Worm (Caenorhabditis elegans): ENCODE results near the gene F10E9.2.

DNA sequence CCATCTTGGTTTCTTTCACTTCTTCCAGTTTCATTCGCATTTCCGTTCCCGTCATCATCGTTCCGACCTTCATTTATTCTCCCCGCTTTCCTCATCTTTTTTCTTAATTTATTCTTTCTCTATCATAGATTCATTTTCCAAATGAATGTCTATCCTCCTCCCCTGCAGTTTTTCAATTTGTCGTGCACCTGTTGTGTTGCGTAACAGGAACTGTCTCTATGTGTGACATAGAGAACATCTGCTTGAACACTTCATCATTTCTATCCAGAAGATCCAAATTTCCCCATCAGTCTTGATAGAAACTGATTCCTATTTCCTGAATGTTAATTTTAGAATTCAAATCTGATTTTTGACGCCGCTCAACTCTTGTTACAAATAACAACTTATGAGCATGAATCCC lies 29.0 kb upstream of the F10E9.2 start:
- TF ChIP-seq pes-1 (GFP tag; IDR thresholded peaks at IDR 0.05), result no peak
- TF ChIP-seq ama-1 (optimal IDR thresholded peaks at IDR 0.05), result no peak
- TF ChIP-seq hmg-4 (GFP tag; optimal IDR thresholded peaks at IDR 0.05), result no peak
- no peak for TF ChIP-seq scrt-1 (GFP tag; IDR thresholded peaks at IDR 0.05)
- TF ChIP-seq tra-4 (tag; optimal IDR thresholded peaks at IDR 0.05), result no peak
- no peak for TF ChIP-seq hmbx-1 (tag; optimal IDR thresholded peaks at IDR 0.05)
- TF ChIP-seq aly-1 (tag; optimal IDR thresholded peaks at IDR 0.05), result no peak
- TF ChIP-seq ceh-13 (GFP tag; optimal IDR thresholded peaks at IDR 0.05), result no peak
- TF ChIP-seq ceh-36 (tag; optimal IDR thresholded peaks at IDR 0.05), result no peak
- TF ChIP-seq F13C5.2 (tag; optimal IDR thresholded peaks at IDR 0.05), result no peak
- TF ChIP-seq sea-1 (GFP tag; conservative IDR thresholded peaks at IDR 0.05), result no peak
- TF ChIP-seq flt-1 (GFP tag; IDR thresholded peaks at IDR 0.05), result no peak
- TF ChIP-seq tbx-11 (GFP tag; IDR thresholded peaks at IDR 0.05), result no peak
